Fruit fly (Drosophila melanogaster) whole organism, larva: ENCODE data around the gene CG14411.
A peak's percentile ranks its signal among the peaks of the same experiment; 100 is the strongest.

Experiments used
- noc ChIP-seq: fragments of 200-800 bp; sonication (Bioruptor generic); optimal IDR thresholded peaks from 3 replicates; lab custom pipeline; 2019; ENCODE audit warnings: missing biosample characterization, mild to moderate bottlenecking, missing genetic modification characterization, moderate library complexity

CG14411 gene

DNA sequence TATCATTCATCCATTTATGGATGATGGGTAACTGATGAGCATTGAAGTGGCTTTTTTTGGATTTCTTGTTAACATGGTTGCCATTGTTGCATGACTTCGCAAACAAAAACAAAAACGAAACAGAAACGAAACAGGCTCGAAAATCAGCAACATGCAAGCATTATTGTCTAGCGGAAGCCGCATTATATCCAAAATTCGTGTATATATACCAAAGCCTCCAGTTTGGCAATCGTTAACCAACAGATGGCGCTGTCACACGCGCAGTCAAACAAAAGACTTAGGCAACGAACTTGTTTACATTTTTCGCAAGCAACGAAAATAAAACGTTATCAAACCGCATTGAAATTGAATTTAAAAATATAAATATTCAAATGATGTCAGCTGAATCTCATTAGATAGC, 46.5 kb downstream of the CG14411 start:
- no peak for TF ChIP-seq noc (tag; lab: Kevin White, UChicago)

DNA sequence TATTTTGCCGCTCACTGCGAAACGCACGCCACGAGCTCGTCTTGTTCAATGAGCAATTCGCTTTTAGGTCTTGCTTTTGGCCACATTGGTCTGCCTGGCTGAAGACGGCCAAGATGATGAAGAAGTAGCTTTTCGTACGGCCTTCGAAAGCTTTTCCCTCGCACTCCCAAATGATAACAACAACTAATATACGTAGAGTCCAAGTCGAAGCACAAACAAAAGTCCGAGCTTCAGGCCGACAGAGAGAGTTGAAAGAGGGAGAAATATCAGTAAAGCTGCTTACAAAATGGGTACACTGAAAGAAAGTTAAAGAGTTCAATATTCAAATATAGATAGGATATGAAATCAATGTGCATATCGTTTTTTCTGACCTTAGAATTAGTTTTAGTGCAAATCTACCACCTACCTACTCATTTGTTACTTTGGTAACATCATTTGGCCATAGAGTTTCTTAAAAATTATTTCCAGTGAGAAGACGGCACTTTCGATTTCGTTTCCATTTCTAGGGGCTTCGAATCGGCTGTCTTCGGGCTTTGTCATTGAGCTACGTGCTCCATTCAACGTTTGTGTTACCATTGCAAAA, 50.2 kb downstream of the CG14411 start, which contains the start of the genes CG45064 and CG45065:
TSS of gene CG45064 (minus strand) at position 51 of the 583 bp plus-strand sequence.
TSS of gene CG45065 (minus strand) at position 51 of the 583 bp plus-strand sequence.
- peak; percentile 89 for TF ChIP-seq noc (tag; lab: Kevin White, UChicago)

DNA sequence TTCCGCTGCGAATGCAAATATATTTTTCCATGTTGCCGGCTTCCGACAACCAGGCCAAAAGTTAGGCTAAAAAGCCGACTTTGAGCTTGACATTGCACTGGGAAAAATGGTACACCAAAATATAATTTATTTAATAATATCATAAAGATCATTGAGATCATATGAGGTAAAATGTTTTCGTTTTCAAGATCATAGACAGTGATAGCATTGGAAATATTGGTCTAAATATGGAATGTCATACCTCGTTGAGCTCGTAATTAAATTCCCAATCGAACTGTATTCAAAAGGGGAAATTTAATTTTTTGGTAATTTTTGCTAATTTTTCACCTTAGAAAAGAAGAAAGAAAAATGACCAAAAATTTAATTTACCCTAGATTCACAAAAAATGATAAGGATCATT, 51.5 kb downstream of the CG14411 start:
- no peak for TF ChIP-seq noc (tag; lab: Kevin White, UChicago)

dm6 chrX:14885554-14885953, 53.1 kb downstream of the CG14411 start:
- TF ChIP-seq noc (tag; lab: Kevin White, UChicago) = no peak
